Worm (Caenorhabditis elegans) whole organism, L4/young adult: Measurements from ENCODE around the gene Y45G5AM.3.

Experiments used
- W03F9.2 ChIP-seq: fragments of 150-350 bp; optimal IDR thresholded peaks from 2 replicates; lab custom pipeline; 2014; ENCODE audit warnings: missing biosample characterization, missing genetic modification characterization
- dao-5 ChIP-seq: sonication (generic microtip); optimal IDR thresholded peaks from 2 replicates; lab custom pipeline; 2016; ENCODE audit warnings: missing genotype, missing genetic modification characterization, moderate library complexity, missing compliant biosample characterization
- him-1 ChIP-seq: sonication (generic microtip); optimal IDR thresholded peaks from 2 replicates; lab custom pipeline; 2016; ENCODE audit warnings: missing genotype, missing genetic modification reagents, missing genetic modification characterization, missing compliant biosample characterization

DNA sequence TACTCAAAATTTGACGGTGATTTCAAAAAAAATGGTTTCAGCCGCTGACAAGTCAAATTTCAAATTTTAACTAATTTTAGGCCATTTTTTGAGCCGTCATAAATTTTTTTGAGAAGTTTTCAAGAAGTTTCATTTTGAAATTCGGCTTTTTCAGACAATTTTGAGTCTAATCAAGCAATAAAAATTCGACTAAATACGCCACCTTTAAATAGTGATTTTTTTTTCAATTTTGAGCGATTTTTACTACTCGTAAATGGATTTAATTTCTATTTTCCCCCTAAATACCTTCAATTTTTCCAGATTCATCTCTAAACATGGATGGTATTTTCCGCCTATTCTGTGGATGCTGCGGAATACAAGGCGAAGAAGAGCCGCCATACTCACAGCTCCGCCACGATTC, 20.1 kb upstream of the Y45G5AM.3 start, which contains the start of gene Y45G5AL.1:
- TF ChIP-seq W03F9.2 (no peak), him-1 (tag; lab: Kevin White, UChicago) (no peak), dao-5 (tag; lab: Kevin White, UChicago) (no peak)
